Fruit fly (Drosophila melanogaster) whole organism, embryonic: ENCODE measurements around the gene CG7069.
A peak's percentile ranks its signal among the peaks of the same experiment; 100 is the strongest.

ENCODE experiments used
- Atf-2 ChIP-seq: fragments of 200-800 bp; sonication (Bioruptor generic); optimal IDR thresholded peaks from 2 replicates; lab custom pipeline; 2016; ENCODE audit warnings: missing biosample characterization, missing genetic modification characterization
- CG10267 ChIP-seq: fragments of 200-800 bp; sonication (Bioruptor generic); optimal IDR thresholded peaks from 2 replicates; lab custom pipeline; 2018; ENCODE audit warnings: missing biosample characterization, mild to moderate bottlenecking, missing genetic modification characterization, moderate library complexity
- CG1233 ChIP-seq: fragments of 200-800 bp; sonication (Bioruptor generic); optimal IDR thresholded peaks from 4 replicates; lab custom pipeline; 2018; ENCODE audit warnings: missing biosample characterization, mild to moderate bottlenecking, missing genetic modification characterization
- CG13287 ChIP-seq: fragments of 200-800 bp; sonication (Bioruptor generic); IDR thresholded peaks from 2 replicates; pipeline ENCODE4 v1.3.6; 2022; ENCODE audit warnings: missing biosample characterization, missing genetic modification characterization; ENCODE audit not compliant: partially characterized antibody
- CG14014 ChIP-seq: fragments of 200-800 bp; sonication (Bioruptor generic); IDR thresholded peaks from 2 replicates; pipeline ENCODE4 v1.3.6; 2022; ENCODE audit warnings: missing biosample characterization, missing genetic modification characterization
- CG15269 ChIP-seq: fragments of 200-800 bp; sonication (Bioruptor generic); optimal IDR thresholded peaks from 2 replicates; lab custom pipeline; 2018; ENCODE audit warnings: missing biosample characterization, mild to moderate bottlenecking, missing genetic modification characterization, moderate library complexity
- CG15601 ChIP-seq: fragments of 200-800 bp; sonication (Bioruptor generic); optimal IDR thresholded peaks from 3 replicates; lab custom pipeline; 2019; ENCODE audit warnings: missing biosample characterization, mild to moderate bottlenecking, missing genetic modification characterization, moderate library complexity
- CG17385 ChIP-seq: fragments of 200-800 bp; sonication (Bioruptor generic); optimal IDR thresholded peaks from 3 replicates; lab custom pipeline; 2018; ENCODE audit warnings: missing biosample characterization, mild to moderate bottlenecking, missing genetic modification characterization
- CG17829 ChIP-seq: fragments of 200-800 bp; optimal IDR thresholded peaks from 2 replicates; lab custom pipeline; 2019; ENCODE audit warnings: missing biosample characterization, mild to moderate bottlenecking, missing genetic modification characterization, moderate library complexity
- CG18262 ChIP-seq: fragments of 200-800 bp; optimal IDR thresholded peaks from 3 replicates; lab custom pipeline; 2019; ENCODE audit warnings: missing biosample characterization, mild to moderate bottlenecking, missing genetic modification characterization, moderate library complexity
- CG18764 ChIP-seq: fragments of 200-800 bp; sonication (Bioruptor generic); optimal IDR thresholded peaks from 3 replicates; lab custom pipeline; 2016; ENCODE audit warnings: missing biosample characterization, missing genetic modification characterization
- CG2120 ChIP-seq: fragments of 200-800 bp; sonication (Bioruptor generic); optimal IDR thresholded peaks from 3 replicates; lab custom pipeline; 2016; ENCODE audit warnings: missing biosample characterization, missing genetic modification characterization
- CG2678 ChIP-seq: fragments of 200-800 bp; sonication (Bioruptor generic); optimal IDR thresholded peaks from 3 replicates; lab custom pipeline; 2019; ENCODE audit warnings: missing biosample characterization, mild to moderate bottlenecking, missing genetic modification characterization, moderate library complexity
- CG2712 ChIP-seq: fragments of 200-800 bp; optimal IDR thresholded peaks from 3 replicates; lab custom pipeline; 2019; ENCODE audit warnings: missing biosample characterization, mild to moderate bottlenecking, missing genetic modification characterization, moderate library complexity
- CG31441 ChIP-seq: fragments of 200-800 bp; sonication (Bioruptor generic); IDR thresholded peaks from 2 replicates; pipeline ENCODE4 v1.3.6; 2022; ENCODE audit warnings: missing biosample characterization, missing genetic modification characterization
- CG33557 ChIP-seq: fragments of 200-800 bp; sonication (Bioruptor generic); optimal IDR thresholded peaks from 2 replicates; lab custom pipeline; 2019; ENCODE audit warnings: missing biosample characterization, mild to moderate bottlenecking, missing genetic modification characterization, moderate library complexity
- CG5245 ChIP-seq: fragments of 200-800 bp; sonication (Bioruptor generic); optimal IDR thresholded peaks from 3 replicates; lab custom pipeline; 2016; ENCODE audit warnings: missing biosample characterization, missing genetic modification characterization
- CG7556 ChIP-seq: fragments of 200-800 bp; sonication (Bioruptor generic); optimal IDR thresholded peaks from 2 replicates; lab custom pipeline; 2017; ENCODE audit warnings: missing biosample characterization, mild to moderate bottlenecking, missing genetic modification characterization
- CG8924 ChIP-seq: fragments of 200-800 bp; optimal IDR thresholded peaks from 3 replicates; lab custom pipeline; 2019; ENCODE audit warnings: missing biosample characterization, mild to moderate bottlenecking, missing genetic modification characterization, moderate library complexity
- CHES-1-like ChIP-seq: fragments of 200-800 bp; sonication (Bioruptor generic); optimal IDR thresholded peaks from 2 replicates; lab custom pipeline; 2016; ENCODE audit warnings: missing biosample characterization, missing genetic modification characterization
- CrebB ChIP-seq: fragments of 200-800 bp; sonication (Bioruptor generic); optimal IDR thresholded peaks from 3 replicates; lab custom pipeline; 2018; ENCODE audit warnings: missing biosample characterization, mild to moderate bottlenecking, missing genetic modification characterization
- Doc3 ChIP-seq: fragments of 200-800 bp; sonication (Bioruptor generic); IDR thresholded peaks from 3 replicates; pipeline ENCODE4 v1.3.6; 2022; ENCODE audit warnings: missing biosample characterization, missing genetic modification characterization; ENCODE audit not compliant: partially characterized antibody
- Drgx ChIP-seq: fragments of 200-800 bp; sonication (Bioruptor generic); IDR thresholded peaks from 2 replicates; pipeline ENCODE4 v1.3.6; 2022; ENCODE audit warnings: missing biosample characterization, missing genetic modification characterization
- E2f2 ChIP-seq: fragments of 200-800 bp; sonication (Bioruptor generic); IDR thresholded peaks from 2 replicates; pipeline ENCODE4 v1.3.6; 2022; ENCODE audit warnings: missing biosample characterization, missing genetic modification characterization
- Ets97D ChIP-seq: fragments of 200-800 bp; sonication (Bioruptor generic); optimal IDR thresholded peaks from 3 replicates; lab custom pipeline; 2016; ENCODE audit warnings: missing biosample characterization, missing genetic modification characterization
- Hr51 ChIP-seq, 2 experiments: fragments of 200-800 bp; sonication (Bioruptor generic); optimal IDR thresholded peaks; 2 replicates in 1 of 2; 3 replicates in 1 of 2; lab custom pipeline; 2016 to 2018; ENCODE audit warnings: missing biosample characterization in 2 of 2, missing genetic modification characterization in 2 of 2, mild to moderate bottlenecking in 1 of 2, moderate library complexity in 1 of 2
- Nf-YB ChIP-seq: fragments of 200-800 bp; sonication (Bioruptor generic); optimal IDR thresholded peaks from 3 replicates; lab custom pipeline; 2019; ENCODE audit warnings: missing biosample characterization, mild to moderate bottlenecking, missing genetic modification characterization, moderate library complexity
- az2 ChIP-seq: fragments of 200-800 bp; sonication (Bioruptor generic); optimal IDR thresholded peaks from 3 replicates; lab custom pipeline; 2016; ENCODE audit warnings: missing biosample characterization, missing genetic modification characterization
- bigmax ChIP-seq: fragments of 200-800 bp; sonication (Bioruptor generic); optimal IDR thresholded peaks from 2 replicates; lab custom pipeline; 2018; ENCODE audit warnings: missing biosample characterization, mild to moderate bottlenecking, missing genetic modification characterization
- caup ChIP-seq: fragments of 200-800 bp; sonication (Bioruptor generic); optimal IDR thresholded peaks from 3 replicates; lab custom pipeline; 2017; ENCODE audit warnings: missing biosample characterization, mild to moderate bottlenecking, missing genetic modification characterization, moderate library complexity; ENCODE audit not compliant: severe bottlenecking
- cg ChIP-seq: fragments of 200-800 bp; sonication (Bioruptor generic); optimal IDR thresholded peaks from 3 replicates; lab custom pipeline; 2019; ENCODE audit warnings: missing biosample characterization, mild to moderate bottlenecking, missing genetic modification characterization, moderate library complexity
- grau ChIP-seq: fragments of 200-800 bp; optimal IDR thresholded peaks from 3 replicates; lab custom pipeline; 2019; ENCODE audit warnings: missing biosample characterization, mild to moderate bottlenecking, missing genetic modification characterization, moderate library complexity
- hbn ChIP-seq: fragments of 200-800 bp; sonication (Bioruptor generic); IDR thresholded peaks from 2 replicates; pipeline ENCODE4 v1.3.6; 2022; ENCODE audit warnings: missing biosample characterization, missing genetic modification characterization; ENCODE audit not compliant: partially characterized antibody
- hkb ChIP-seq, 2 experiments: fragments of 200-800 bp in 1 of 2; fragments of >200 bp in 1 of 2; sonication (Bioruptor generic) in 1 of 2; IDR thresholded peaks in 1 of 2; optimal IDR thresholded peaks in 1 of 2; 2 replicates each; pipeline versions ENCODE4 v1.3.6 to Lab custom; 2017 to 2022; ENCODE audit warnings: missing biosample characterization in 1 of 2, missing genetic modification characterization in 1 of 2
- ken ChIP-seq: fragments of 200-800 bp; sonication (Bioruptor generic); IDR thresholded peaks from 3 replicates; pipeline ENCODE4 v1.3.6; 2022; ENCODE audit warnings: missing biosample characterization, missing genetic modification characterization
- lilli ChIP-seq: fragments of 200-800 bp; sonication (Bioruptor generic); optimal IDR thresholded peaks from 3 replicates; lab custom pipeline; 2016; ENCODE audit warnings: missing biosample characterization, missing genetic modification characterization
- mld ChIP-seq: fragments of 200-800 bp; sonication (Bioruptor generic); IDR thresholded peaks from 3 replicates; pipeline ENCODE4 v1.3.6; 2022; ENCODE audit warnings: missing biosample characterization, missing genetic modification characterization; ENCODE audit not compliant: partially characterized antibody
- pnt ChIP-seq: fragments of 200-800 bp; sonication (Bioruptor generic); optimal IDR thresholded peaks from 3 replicates; lab custom pipeline; 2016; ENCODE audit warnings: missing biosample characterization, missing genetic modification characterization
- pum ChIP-seq: fragments of 200-800 bp; sonication (Bioruptor generic); optimal IDR thresholded peaks from 2 replicates; lab custom pipeline; 2016; ENCODE audit warnings: missing biosample characterization, missing genetic modification characterization
- pzg ChIP-seq: fragments of 200-800 bp; sonication (Bioruptor generic); optimal IDR thresholded peaks from 3 replicates; lab custom pipeline; 2018; ENCODE audit warnings: missing biosample characterization, mild to moderate bottlenecking, missing genetic modification characterization, moderate library complexity
- repo ChIP-seq: fragments of 200-800 bp; sonication (Bioruptor generic); optimal IDR thresholded peaks from 2 replicates; lab custom pipeline; 2016; ENCODE audit warnings: missing biosample characterization, missing genetic modification characterization
- sens ChIP-seq: fragments of 200-800 bp; sonication (Bioruptor generic); peaks from one replicate; lab custom pipeline; 2016; ENCODE audit warnings: missing biosample characterization, missing genetic modification characterization
- slbo ChIP-seq: fragments of 200-800 bp; sonication (Bioruptor generic); IDR thresholded peaks from 2 replicates; pipeline ENCODE4 v1.3.6; 2022; ENCODE audit warnings: missing biosample characterization, missing genetic modification characterization
- sqz ChIP-seq: fragments of 200-800 bp; sonication (Bioruptor generic); optimal IDR thresholded peaks from 3 replicates; lab custom pipeline; 2018; ENCODE audit warnings: missing biosample characterization, mild to moderate bottlenecking, missing genetic modification characterization
- toy ChIP-seq: fragments of 200-800 bp; sonication (Bioruptor generic); IDR thresholded peaks from 2 replicates; pipeline ENCODE4 v1.3.6; 2022; ENCODE audit warnings: missing biosample characterization, missing genetic modification characterization
- unc-4 ChIP-seq: fragments of 200-800 bp; sonication (Bioruptor generic); IDR thresholded peaks from 2 replicates; pipeline ENCODE4 v1.3.6; 2022; ENCODE audit warnings: missing biosample characterization, missing genetic modification characterization; ENCODE audit not compliant: partially characterized antibody

The CG7069 gene

DNA sequence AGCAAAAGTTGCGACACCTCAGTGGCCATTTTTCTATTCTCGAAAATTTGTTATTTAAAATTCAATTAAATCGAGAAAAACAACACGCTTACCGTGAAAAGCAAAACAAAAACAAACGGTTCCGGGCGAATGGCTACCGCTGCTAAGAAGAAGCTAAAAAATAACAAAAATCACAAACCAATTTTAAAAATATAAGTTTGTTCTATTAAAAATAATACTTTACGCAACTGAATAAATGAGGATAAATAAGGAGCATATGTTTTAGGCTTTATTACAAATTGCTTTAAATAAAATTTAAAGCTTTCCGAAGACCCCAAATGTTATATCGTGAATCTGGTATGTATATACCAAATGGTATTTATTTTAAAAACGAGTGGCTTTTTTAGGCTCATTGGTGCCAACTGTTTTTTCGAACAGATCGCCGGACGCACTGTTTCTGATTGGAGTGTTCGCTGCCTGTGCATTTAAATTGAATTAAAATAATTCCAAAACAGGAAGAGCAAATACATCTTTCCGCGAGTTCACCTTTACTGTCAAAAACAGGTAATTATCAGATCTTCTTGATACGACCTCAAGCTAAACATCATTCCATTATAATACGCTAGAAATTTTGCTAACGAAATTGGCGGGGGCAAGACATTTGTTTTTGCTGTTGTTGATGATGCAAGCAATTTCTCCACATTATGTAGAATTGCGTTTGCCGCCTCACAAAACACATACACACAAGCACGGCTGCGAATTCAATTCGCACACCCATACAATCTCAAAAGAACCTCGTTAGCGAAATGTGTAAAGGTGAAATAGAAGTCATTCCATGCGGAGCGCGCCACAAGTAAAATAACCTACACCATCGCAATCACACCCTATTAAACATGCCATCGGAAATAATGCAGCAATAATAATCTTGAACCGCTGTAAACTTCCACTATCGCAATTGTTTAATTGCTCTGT is 5.2 kb upstream of the CG7069 start, which contains the start of the genes Polr3F and PyK:
Gene Polr3F, minus strand, starts transcription at position 248 of the 951 bp plus-strand sequence.
Gene PyK, plus strand, starts transcription at position 411 of the 951 bp plus-strand sequence.
- TF ChIP-seq CG14014 (GFP tag; lab: Robert Waterston, UW) = peak; percentile 48; the same call in 1 of the 2 replicates
- TF ChIP-seq CG2120 (GFP tag; lab: Kevin White, UChicago) = peak; percentile 52
- no peak for TF ChIP-seq az2 (GFP tag; lab: Kevin White, UChicago)
- peak; percentile 46 for TF ChIP-seq CG2678 (tag; lab: Kevin White, UChicago)
- no peak for TF ChIP-seq Doc3 (GFP tag; lab: Robert Waterston, UW)
- TF ChIP-seq CG7556 (GFP tag; lab: Kevin White, UChicago) = peak; percentile 5
- TF ChIP-seq ken (GFP tag; lab: Robert Waterston, UW) = no peak
- TF ChIP-seq toy (GFP tag; lab: Robert Waterston, UW) = no peak
- TF ChIP-seq Drgx (GFP tag; lab: Robert Waterston, UW) = peak; percentile 14; the same call in 1 of the 2 replicates
- TF ChIP-seq CG2712 (tag; lab: Kevin White, UChicago) = peak; percentile 56
- TF ChIP-seq CG15269 (tag; lab: Kevin White, UChicago) = peak; percentile 52
- peak in 1 of 2 experiments; percentile 56 for TF ChIP-seq Hr51 (GFP tag; optimal IDR thresholded peaks at IDR 0.05; lab: Kevin White, UChicago)
- peak; percentile 40 for TF ChIP-seq CG15601 (tag; lab: Kevin White, UChicago)
- no peak for TF ChIP-seq pum (GFP tag; lab: Kevin White, UChicago)
- no peak for TF ChIP-seq pnt (GFP tag; lab: Kevin White, UChicago)
- TF ChIP-seq caup (GFP tag; lab: Kevin White, UChicago) = peak; percentile 38
- TF ChIP-seq CG18764 (GFP tag; lab: Kevin White, UChicago) = no peak
- TF ChIP-seq mld (GFP tag; lab: Robert Waterston, UW) = 0 out of 3 replicates have a peak, but pooled peaks have one; percentile 24
- TF ChIP-seq Ets97D = peak; percentile 36
- TF ChIP-seq CG33557 = peak; percentile 19
- TF ChIP-seq cg (GFP tag; lab: Kevin White, UChicago) = peak; percentile 25
- peak; percentile 34 for TF ChIP-seq CG18262 (tag; lab: Kevin White, UChicago)
- no peak for TF ChIP-seq CG1233 (GFP tag; lab: Kevin White, UChicago)
- peak; percentile 51 for TF ChIP-seq grau (tag; lab: Kevin White, UChicago)
- TF ChIP-seq CHES-1-like (GFP tag; lab: Kevin White, UChicago) = peak; percentile 44
- peak; percentile 26 for TF ChIP-seq CG17829 (tag; lab: Kevin White, UChicago)
- no peak for TF ChIP-seq bigmax
- no peak for TF ChIP-seq repo (GFP tag; lab: Kevin White, UChicago)
- TF ChIP-seq hbn (GFP tag; lab: Robert Waterston, UW) = 0 out of 2 replicates have a peak, but pooled peaks have one; percentile 36
- TF ChIP-seq pzg (GFP tag; lab: Kevin White, UChicago) = peak; percentile 60
- peak; percentile 34 for TF ChIP-seq CG8924
- TF ChIP-seq unc-4 (GFP tag; lab: Robert Waterston, UW) = 0 out of 2 replicates have a peak, but pooled peaks have one; percentile 15
- TF ChIP-seq hkb (optimal IDR thresholded peaks at IDR 0.05; lab: Kevin White, UChicago) = no peak
- TF ChIP-seq hkb (GFP tag; IDR thresholded peaks at IDR 0.05; lab: Robert Waterston, UW) = peak; percentile 28
- TF ChIP-seq sqz = peak; percentile 33
- peak; percentile 60 for TF ChIP-seq CG10267 (tag; lab: Kevin White, UChicago)
- TF ChIP-seq sens (GFP tag; lab: Kevin White, UChicago) = peak; percentile 80
- TF ChIP-seq CG31441 (GFP tag; lab: Robert Waterston, UW) = peak; percentile 50; the same call in 1 of the 2 replicates
- peak; percentile 56 for TF ChIP-seq lilli (GFP tag; lab: Kevin White, UChicago)
- peak; percentile 71 for TF ChIP-seq E2f2 (GFP tag; lab: Robert Waterston, UW)
- no peak for TF ChIP-seq Atf-2 (GFP tag; lab: Kevin White, UChicago)
- TF ChIP-seq CG5245 (GFP tag; lab: Kevin White, UChicago) = no peak
- peak; percentile 14 for TF ChIP-seq Nf-YB (GFP tag; lab: Kevin White, UChicago)
- 0 out of 2 replicates have a peak, but pooled peaks have one; percentile 17 for TF ChIP-seq slbo
- TF ChIP-seq CrebB (tag; lab: Kevin White, UChicago) = no peak
- peak; percentile 50 for TF ChIP-seq CG13287 (GFP tag; lab: Robert Waterston, UW)
- TF ChIP-seq CG17385 (GFP tag; lab: Kevin White, UChicago) = peak; percentile 98
